Fruit fly (Drosophila melanogaster): ENCODE data around the gene CG7044.

The CG7044 gene

dm6 chr3R:21111046-21111480, 9.5 kb upstream of the CG7044 start, which contains the start of gene Rab11 (continued):
- TF ChIP-seq H2.0 (GFP tag; IDR thresholded peaks at IDR 0.05) (no peak), CG42726 (GFP tag; IDR thresholded peaks at IDR 0.05; ENCODE audit: partially characterized antibody) (peak; percentile 34; the same call in 1 of the 2 replicates), Nf-YC (tag; optimal IDR thresholded peaks at IDR 0.05) (peak; percentile 55), Gsc (GFP tag; IDR thresholded peaks at IDR 0.05) (no peak), CG17328 (GFP tag; IDR thresholded peaks at IDR 0.05) (no peak), CG4360 (GFP tag; IDR thresholded peaks at IDR 0.05) (no peak), sna (GFP tag; IDR thresholded peaks at IDR 0.05; ENCODE audit: partially characterized antibody) (peak; percentile 83), Fer2 (tag; optimal IDR thresholded peaks at IDR 0.05) (peak; percentile 13), stc (GFP tag; IDR thresholded peaks at IDR 0.05) (no peak), Bgb (GFP tag; IDR thresholded peaks at IDR 0.05; ENCODE audit: partially characterized antibody) (peak; percentile 91), da (GFP tag; optimal IDR thresholded peaks at IDR 0.05) (no peak), bowl (GFP tag; IDR thresholded peaks at IDR 0.05) (no peak), CG7271 (tag; optimal IDR thresholded peaks at IDR 0.05) (no peak), CG13424 (tag; optimal IDR thresholded peaks at IDR 0.05) (peak; percentile 59), Fer3 (tag; optimal IDR thresholded peaks at IDR 0.05) (no peak), wek (GFP tag; optimal IDR thresholded peaks at IDR 0.05) (no peak), CG10209 (GFP tag; optimal IDR thresholded peaks at IDR 0.05) (peak; percentile 38), Ssrp (tag; optimal IDR thresholded peaks at IDR 0.05) (peak; percentile 12), CG30431 (GFP tag; optimal IDR thresholded peaks at IDR 0.05) (no peak), Ravus (GFP tag; IDR thresholded peaks at IDR 0.05) (no peak), CG2712 (tag; optimal IDR thresholded peaks at IDR 0.05) (peak; percentile 63), Sry-δ (GFP tag; optimal IDR thresholded peaks at IDR 0.05) (peak; percentile 91), CG17385 (GFP tag; optimal IDR thresholded peaks at IDR 0.05) (no peak), Nf-YB (GFP tag; optimal IDR thresholded peaks at IDR 0.05) (no peak), hkb (optimal IDR thresholded peaks at IDR 0.05) (no peak), hkb (GFP tag; IDR thresholded peaks at IDR 0.05) (no peak), CG6689 (GFP tag; IDR thresholded peaks at IDR 0.05) (peak; percentile 20; the same call in 1 of the 2 replicates), Ets97D (GFP tag; optimal IDR thresholded peaks at IDR 0.05) (peak; percentile 14), CG11085 (GFP tag; IDR thresholded peaks at IDR 0.05) (no peak), Optix (GFP tag; IDR thresholded peaks at IDR 0.05) (no peak), Sox102F (GFP tag; optimal IDR thresholded peaks at IDR 0.05) (peak; percentile 47), Dll (GFP tag; IDR thresholded peaks at IDR 0.05; ENCODE audit: partially characterized antibody) (peak; percentile 91), z (GFP tag; IDR thresholded peaks at IDR 0.05) (no peak), CG11560 (tag; IDR thresholded peaks at IDR 0.05) (no peak), crc (GFP tag; optimal IDR thresholded peaks at IDR 0.05) (no peak), Awh (GFP tag; IDR thresholded peaks at IDR 0.05) (no peak), crp (GFP tag; optimal IDR thresholded peaks at IDR 0.05) (peak in 1 of 2 experiments; percentile 15), zfh2 (GFP tag; optimal IDR thresholded peaks at IDR 0.05) (peak; percentile 23), org-1 (GFP tag; optimal IDR thresholded peaks at IDR 0.05) (no peak), row (GFP tag; IDR thresholded peaks at IDR 0.05) (peak; percentile 83), CG18619 (GFP tag; optimal IDR thresholded peaks at IDR 0.05) (peak; percentile 26), grau (tag; optimal IDR thresholded peaks at IDR 0.05) (peak; percentile 61), CG12155 (GFP tag; optimal IDR thresholded peaks at IDR 0.05) (peak; percentile 99), jumu (GFP tag; optimal IDR thresholded peaks at IDR 0.05) (peak; percentile 25), Tbp (GFP tag; optimal IDR thresholded peaks at IDR 0.05) (no peak), CG10321 (GFP tag; IDR thresholded peaks at IDR 0.05) (no peak), mirr (GFP tag; optimal IDR thresholded peaks at IDR 0.05) (no peak), Atf6 (GFP tag; IDR thresholded peaks at IDR 0.05) (peak; percentile 55; the same call in 1 of the 2 replicates), pzg (GFP tag; optimal IDR thresholded peaks at IDR 0.05) (peak; percentile 58), salm (tag; optimal IDR thresholded peaks at IDR 0.05) (no peak), CG10366 (GFP tag; IDR thresholded peaks at IDR 0.05) (peak; percentile 28), CG12236 (GFP tag; optimal IDR thresholded peaks at IDR 0.05) (no peak)
